Worm (Caenorhabditis elegans): Measurements from ENCODE around the gene npr-10.

Gene npr-10

DNA sequence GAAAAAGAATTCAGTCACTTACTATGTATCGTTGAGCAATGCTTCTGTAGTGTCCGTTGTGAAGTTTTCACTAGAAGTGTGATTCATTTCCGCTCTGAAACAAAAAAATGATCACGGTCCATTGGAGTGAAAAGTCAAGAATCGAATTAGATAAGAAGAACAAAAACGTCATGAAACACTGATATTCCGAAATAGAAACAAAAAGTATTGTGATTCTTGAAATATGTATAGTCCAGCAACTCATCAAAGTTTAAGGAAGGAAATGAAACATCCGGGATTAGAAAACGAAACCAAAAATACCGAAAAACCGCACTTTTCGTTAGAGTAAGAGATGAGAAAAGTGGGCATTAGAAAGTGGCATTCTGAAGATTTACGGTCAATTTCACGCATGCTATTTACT is at the start of gene npr-10:
Gene npr-10 (minus strand): TSS at position 101 of the 400 bp plus-strand sequence.
- TF ChIP-seq mab-5 (tag; optimal IDR thresholded peaks at IDR 0.05) (no peak), drap-1 (GFP tag; optimal IDR thresholded peaks at IDR 0.05) (no peak), unc-120 (tag; optimal IDR thresholded peaks at IDR 0.05; ENCODE audit: poor library complexity, severe bottlenecking) (no peak), lin-13 (tag; optimal IDR thresholded peaks at IDR 0.05) (no peak), sptf-1 (tag; optimal IDR thresholded peaks at IDR 0.05) (no peak), nhr-76 (tag; optimal IDR thresholded peaks at IDR 0.05) (no peak), pha-4 (tag; optimal IDR thresholded peaks at IDR 0.05) (no peak), unc-62 (GFP tag; optimal IDR thresholded peaks at IDR 0.05) (no peak), mls-2 (tag; optimal IDR thresholded peaks at IDR 0.05) (no peak), ceh-83 (GFP tag; optimal IDR thresholded peaks at IDR 0.05) (no peak), lin-32 (GFP tag; optimal IDR thresholded peaks at IDR 0.05) (no peak), bed-3 (GFP tag; optimal IDR thresholded peaks at IDR 0.05) (no peak), flh-1 (GFP tag; optimal IDR thresholded peaks at IDR 0.05) (no peak), ceh-43 (GFP tag; optimal IDR thresholded peaks at IDR 0.05) (no peak)

- TF ChIP-seq unc-120 (tag; optimal IDR thresholded peaks at IDR 0.05; ENCODE audit: poor library complexity, severe bottlenecking) (no peak), elt-3 (tag; optimal IDR thresholded peaks at IDR 0.05) (no peak), sem-2 (GFP tag; optimal IDR thresholded peaks at IDR 0.05) (no peak), ham-2 (GFP tag; optimal IDR thresholded peaks at IDR 0.05) (no peak), mls-2 (tag; optimal IDR thresholded peaks at IDR 0.05) (no peak), elt-1 (tag; optimal IDR thresholded peaks at IDR 0.05; ENCODE audit: borderline replicate concordance, insufficient read depth) (no peak), unc-62 (GFP tag; optimal IDR thresholded peaks at IDR 0.05) (no peak), flh-1 (GFP tag; optimal IDR thresholded peaks at IDR 0.05) (no peak), ztf-11 (tag; optimal IDR thresholded peaks at IDR 0.05) (no peak), ces-1 (GFP tag; optimal IDR thresholded peaks at IDR 0.05) (no peak), lsy-2 (tag; optimal IDR thresholded peaks at IDR 0.05) (no peak), ceh-43 (GFP tag; optimal IDR thresholded peaks at IDR 0.05) (no peak), nhr-28 (tag; optimal IDR thresholded peaks at IDR 0.05) (no peak), nhr-76 (tag; optimal IDR thresholded peaks at IDR 0.05) (no peak), blmp-1 (tag; optimal IDR thresholded peaks at IDR 0.05) (no peak), hlh-1 (tag; optimal IDR thresholded peaks at IDR 0.05) (no peak), nhr-12 (tag; optimal IDR thresholded peaks at IDR 0.05) (no peak)
Observed at ce11 chrX:13077872-13078271, 45.4 kb upstream of the npr-10 start, which contains the start of gene K03A11.4. K03A11.4 (plus strand) TSS chrX:13078172.

ce11 chrX:13074373-13074772 is 41.9 kb upstream of the npr-10 start, which contains the start of gene ceh-28:
ceh-28 (plus strand) TSS chrX:13074673.
- TF ChIP-seq lin-32 (GFP tag; optimal IDR thresholded peaks at IDR 0.05) (no peak), M03D4.4 (tag; optimal IDR thresholded peaks at IDR 0.05) (no peak), ceh-39 (tag; optimal IDR thresholded peaks at IDR 0.05) (no peak), cnd-1 (tag; optimal IDR thresholded peaks at IDR 0.05) (no peak), drap-1 (GFP tag; optimal IDR thresholded peaks at IDR 0.05) (no peak), sptf-1 (tag; optimal IDR thresholded peaks at IDR 0.05) (no peak), ham-2 (GFP tag; optimal IDR thresholded peaks at IDR 0.05) (no peak), unc-62 (GFP tag; optimal IDR thresholded peaks at IDR 0.05) (no peak)

DNA sequence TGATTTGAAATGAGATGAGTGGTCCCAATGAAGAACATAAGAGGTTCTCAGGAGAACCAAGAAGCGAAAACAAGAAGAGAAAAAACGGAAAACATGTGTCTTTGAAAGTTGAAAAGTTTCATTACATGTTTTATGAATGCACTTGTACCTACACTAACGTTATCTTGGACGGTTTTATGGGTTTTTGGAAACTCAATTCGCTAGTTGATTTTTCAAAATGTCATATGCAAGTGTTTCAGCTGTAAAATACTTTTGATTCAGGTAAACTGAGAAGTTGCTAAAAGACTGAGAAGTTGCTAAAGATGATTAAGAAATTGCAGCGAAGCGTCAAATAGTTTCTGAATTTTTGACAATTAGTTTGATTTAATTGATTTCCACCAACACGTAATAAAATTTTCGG is 38.6 kb upstream of the npr-10 start, which contains the start of gene cpx-2:
Gene cpx-2 (minus strand): TSS at position 101 of the 400 bp plus-strand sequence.
- TF ChIP-seq nhr-237 (tag; optimal IDR thresholded peaks at IDR 0.05) = no peak
- no peak for TF ChIP-seq unc-120 (tag; optimal IDR thresholded peaks at IDR 0.05; ENCODE audit: poor library complexity, severe bottlenecking)
- no peak for TF ChIP-seq mep-1 (tag; optimal IDR thresholded peaks at IDR 0.05)
- TF ChIP-seq lin-13 (tag; optimal IDR thresholded peaks at IDR 0.05) = no peak
- TF ChIP-seq pha-4 (tag; optimal IDR thresholded peaks at IDR 0.05) = no peak
- no peak for TF ChIP-seq hlh-1 (tag; optimal IDR thresholded peaks at IDR 0.05)
- no peak for TF ChIP-seq nhr-2 (tag; optimal IDR thresholded peaks at IDR 0.05)
- no peak for TF ChIP-seq zip-8 (tag; optimal IDR thresholded peaks at IDR 0.05)
- TF ChIP-seq nhr-12 (tag; optimal IDR thresholded peaks at IDR 0.05) = no peak
- TF ChIP-seq sptf-1 (tag; optimal IDR thresholded peaks at IDR 0.05) = no peak
- no peak for TF ChIP-seq bed-3 (GFP tag; optimal IDR thresholded peaks at IDR 0.05)
- TF ChIP-seq unc-39 (tag; optimal IDR thresholded peaks at IDR 0.05) = no peak
- no peak for TF ChIP-seq M03D4.4 (tag; optimal IDR thresholded peaks at IDR 0.05)
- TF ChIP-seq unc-62 (GFP tag; optimal IDR thresholded peaks at IDR 0.05) = no peak
- TF ChIP-seq drap-1 (GFP tag; optimal IDR thresholded peaks at IDR 0.05) = no peak
- TF ChIP-seq ceh-83 (GFP tag; optimal IDR thresholded peaks at IDR 0.05) = no peak
- no peak for TF ChIP-seq nhr-76 (tag; optimal IDR thresholded peaks at IDR 0.05)
- no peak for TF ChIP-seq sem-2 (GFP tag; optimal IDR thresholded peaks at IDR 0.05)
- no peak for TF ChIP-seq elt-3 (tag; optimal IDR thresholded peaks at IDR 0.05)
